Worm (Caenorhabditis elegans) whole organism, mixed stage, embryonic: ENCODE measurements around the gene str-99.

Source experiments
- bed-3 ChIP-seq: fragments of 200-800 bp; sonication (Bioruptor generic); optimal IDR thresholded peaks from 3 replicates; lab custom pipeline; 2018; ENCODE audit warnings: mild to moderate bottlenecking, missing genetic modification characterization, moderate library complexity, missing compliant biosample characterization
- blmp-1 ChIP-seq: fragments of 150-350 bp; optimal IDR thresholded peaks from 2 replicates; lab custom pipeline; 2014; ENCODE audit warnings: missing biosample characterization, missing genetic modification characterization
- ceh-43 ChIP-seq: fragments of 200-800 bp; sonication (Bioruptor generic); optimal IDR thresholded peaks from 2 replicates; lab custom pipeline; 2018; ENCODE audit warnings: mild to moderate bottlenecking, missing genetic modification characterization, moderate library complexity, missing compliant biosample characterization
- ceh-83 ChIP-seq: fragments of 200-800 bp; sonication (Bioruptor generic); optimal IDR thresholded peaks from 2 replicates; lab custom pipeline; 2018; ENCODE audit warnings: mild to moderate bottlenecking, missing genetic modification characterization, missing compliant biosample characterization
- ces-1 ChIP-seq: fragments of 150-350 bp; optimal IDR thresholded peaks from 2 replicates; lab custom pipeline; 2014; ENCODE audit warnings: missing biosample characterization, missing genetic modification reagents, missing genetic modification characterization
- cnd-1 ChIP-seq: fragments of 200-800 bp; sonication (Bioruptor generic); optimal IDR thresholded peaks from 2 replicates; lab custom pipeline; 2018; ENCODE audit warnings: mild to moderate bottlenecking, missing genetic modification characterization, missing compliant biosample characterization
- drap-1 ChIP-seq: fragments of 200-800 bp; sonication (Bioruptor generic); optimal IDR thresholded peaks from 3 replicates; lab custom pipeline; 2018; ENCODE audit warnings: mild to moderate bottlenecking, missing genetic modification characterization, missing compliant biosample characterization
- elt-1 ChIP-seq: sonication (generic microtip); optimal IDR thresholded peaks from 2 replicates; lab custom pipeline; 2017; ENCODE audit warnings: missing genetic modification characterization, mild to moderate bottlenecking, missing compliant biosample characterization, antibody characterized with exemption, moderate library complexity, borderline replicate concordance; ENCODE audit not compliant: insufficient read depth
- elt-3 ChIP-seq: fragments of 150-350 bp; optimal IDR thresholded peaks from 2 replicates; lab custom pipeline; 2014; ENCODE audit warnings: missing biosample characterization, missing genetic modification characterization
- lin-13 ChIP-seq: fragments of 150-350 bp; optimal IDR thresholded peaks from 2 replicates; lab custom pipeline; 2014; ENCODE audit warnings: missing biosample characterization, missing genetic modification characterization
- lin-32 ChIP-seq: fragments of 200-800 bp; sonication (Bioruptor generic); optimal IDR thresholded peaks from 2 replicates; lab custom pipeline; 2018; ENCODE audit warnings: mild to moderate bottlenecking, missing genetic modification characterization, missing compliant biosample characterization
- lsy-2 ChIP-seq: fragments of 150-350 bp; optimal IDR thresholded peaks from 2 replicates; lab custom pipeline; 2014; ENCODE audit warnings: missing biosample characterization, missing genetic modification characterization
- mep-1 ChIP-seq: fragments of 150-350 bp; optimal IDR thresholded peaks from 2 replicates; lab custom pipeline; 2017; ENCODE audit warnings: missing biosample characterization, missing genetic modification reagents, missing genetic modification characterization, inconsistent platforms
- mls-2 ChIP-seq: sonication (generic microtip); optimal IDR thresholded peaks from 2 replicates; lab custom pipeline; 2016; ENCODE audit warnings: mild to moderate bottlenecking, missing genetic modification characterization, moderate library complexity, missing compliant biosample characterization
- nhr-237 ChIP-seq: fragments of 150-350 bp; optimal IDR thresholded peaks from 2 replicates; lab custom pipeline; 2014; ENCODE audit warnings: missing biosample characterization, missing genetic modification characterization
- nhr-28 ChIP-seq: fragments of 150-350 bp; optimal IDR thresholded peaks from 2 replicates; lab custom pipeline; 2014; ENCODE audit warnings: missing biosample characterization, missing genetic modification characterization
- nhr-76 ChIP-seq: sonication (generic microtip); optimal IDR thresholded peaks from 2 replicates; lab custom pipeline; 2017; ENCODE audit warnings: missing biosample characterization, missing genetic modification characterization
- pha-4 ChIP-seq: fragments of 150-350 bp; optimal IDR thresholded peaks from 2 replicates; lab custom pipeline; 2018; ENCODE audit warnings: missing biosample characterization, missing genetic modification reagents, missing genetic modification characterization
- sem-2 ChIP-seq: fragments of 200-800 bp; sonication (Bioruptor generic); optimal IDR thresholded peaks from 2 replicates; lab custom pipeline; 2018; ENCODE audit warnings: mild to moderate bottlenecking, missing genetic modification characterization, missing compliant biosample characterization
- snpc-4 ChIP-seq: fragments of 150-350 bp; optimal IDR thresholded peaks from 2 replicates; lab custom pipeline; 2014; ENCODE audit warnings: missing biosample characterization, missing genetic modification characterization
- sptf-1 ChIP-seq: sonication (generic microtip); optimal IDR thresholded peaks from 2 replicates; lab custom pipeline; 2017; ENCODE audit warnings: mild to moderate bottlenecking, missing genetic modification characterization, moderate library complexity, missing compliant biosample characterization
- tbx-8 ChIP-seq: fragments of 200-800 bp; sonication (Bioruptor generic); optimal IDR thresholded peaks from 2 replicates; lab custom pipeline; 2018; ENCODE audit warnings: mild to moderate bottlenecking, missing genetic modification characterization, moderate library complexity, missing compliant biosample characterization
- unc-120 ChIP-seq: sonication (generic microtip); optimal IDR thresholded peaks from 2 replicates; lab custom pipeline; 2017; ENCODE audit warnings: missing genetic modification characterization, missing compliant biosample characterization; ENCODE audit not compliant: poor library complexity, severe bottlenecking
- unc-39 ChIP-seq: fragments of 150-350 bp; optimal IDR thresholded peaks from 2 replicates; lab custom pipeline; 2014; ENCODE audit warnings: missing biosample characterization, missing genetic modification characterization
- unc-62 ChIP-seq: fragments of 150-350 bp; optimal IDR thresholded peaks from 2 replicates; lab custom pipeline; 2014; ENCODE audit warnings: missing biosample characterization, missing genetic modification reagents, missing genetic modification characterization
- zip-8 ChIP-seq: fragments of 150-350 bp; optimal IDR thresholded peaks from 2 replicates; lab custom pipeline; 2014; ENCODE audit warnings: missing biosample characterization, missing genetic modification characterization
- ztf-11 ChIP-seq: fragments of 150-350 bp; optimal IDR thresholded peaks from 2 replicates; lab custom pipeline; 2014; ENCODE audit warnings: missing biosample characterization, missing genetic modification characterization

Gene str-99

ce11 chrV:16118601-16119000, 39.7 kb downstream of the str-99 start, which contains the start of gene str-103:
Gene str-103, minus strand, starts transcription at chrV:16118701.
- no peak for TF ChIP-seq lsy-2 (tag; lab: Kevin White, UChicago)
- no peak for TF ChIP-seq unc-39
- TF ChIP-seq sem-2 (GFP tag; lab: Kevin White, UChicago) = no peak
- no peak for TF ChIP-seq nhr-237
- no peak for TF ChIP-seq lin-32 (GFP tag; lab: Kevin White, UChicago)
- no peak for TF ChIP-seq mep-1 (tag; lab: Kevin White, UChicago)
- TF ChIP-seq ztf-11 (tag; lab: Kevin White, UChicago) = no peak
- TF ChIP-seq tbx-8 (GFP tag; lab: Kevin White, UChicago) = no peak
- TF ChIP-seq nhr-76 = no peak
- no peak for TF ChIP-seq ceh-83
- TF ChIP-seq zip-8 (tag; lab: Kevin White, UChicago) = no peak
- TF ChIP-seq nhr-28 (tag; lab: Kevin White, UChicago) = no peak

- TF ChIP-seq zip-8 (tag; lab: Kevin White, UChicago) (no peak), blmp-1 (tag; lab: Kevin White, UChicago) (no peak), ces-1 (GFP tag; lab: Kevin White, UChicago) (no peak), cnd-1 (tag; lab: Kevin White, UChicago) (no peak), mls-2 (tag; lab: Kevin White, UChicago) (no peak), pha-4 (tag; lab: Kevin White, UChicago) (no peak), ceh-83 (no peak), snpc-4 (no peak), elt-3 (no peak), nhr-76 (no peak), nhr-237 (no peak), sptf-1 (no peak), unc-39 (no peak), elt-1 (tag; lab: Kevin White, UChicago) (no peak), drap-1 (no peak), unc-62 (GFP tag; lab: Kevin White, UChicago) (no peak), unc-120 (no peak)
- TF ChIP-seq, all 35 proteins: peak for 0
These were observed 42.9 kb downstream of the str-99 start, which contains the start of gene str-25 for ce11 chrV:16115381-16115780. Gene str-25, plus strand, starts transcription at chrV:16115681.

DNA sequence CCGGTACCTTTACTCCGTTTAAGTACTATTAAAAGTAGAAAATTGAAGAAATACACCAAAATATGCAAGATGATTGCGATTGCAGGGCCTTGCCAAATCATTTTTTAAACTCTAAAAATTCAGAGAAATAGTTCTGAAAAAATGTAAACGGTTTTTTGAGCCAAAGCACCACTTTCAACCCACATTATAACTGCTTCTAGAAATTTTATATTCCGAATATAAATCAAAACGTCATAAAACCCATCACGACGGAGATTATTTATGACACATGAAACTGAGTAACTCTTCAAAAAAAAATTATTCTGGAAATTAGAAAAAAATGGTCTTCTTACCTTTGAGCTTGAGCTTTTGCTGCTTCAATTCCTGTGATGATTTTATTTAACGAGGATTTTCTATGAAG, 44.1 kb downstream of the str-99 start, which contains the start of gene srxa-16:
Gene srxa-16 (minus strand): TSS at position 101 of the 400 bp plus-strand sequence.
- no peak for TF ChIP-seq unc-120
- TF ChIP-seq bed-3 (GFP tag; lab: Kevin White, UChicago) = no peak
- TF ChIP-seq cnd-1 (tag; lab: Kevin White, UChicago) = no peak
- TF ChIP-seq blmp-1 (tag; lab: Kevin White, UChicago) = no peak
- TF ChIP-seq lin-13 (tag; lab: Kevin White, UChicago) = no peak
- no peak for TF ChIP-seq ceh-43
- no peak for TF ChIP-seq ces-1 (GFP tag; lab: Kevin White, UChicago)
- no peak for TF ChIP-seq zip-8 (tag; lab: Kevin White, UChicago)
- TF ChIP-seq unc-39 = no peak
- TF ChIP-seq, all 35 proteins: peak for 0
